Worm (Caenorhabditis elegans) whole organism, L4 larva: ENCODE results near the gene F20G2.6.

Source experiments
- F37D6.2 ChIP-seq: sonication (generic microtip); optimal IDR thresholded peaks from 2 replicates; lab custom pipeline; 2016; ENCODE audit warnings: mild to moderate bottlenecking, missing genetic modification characterization, missing compliant biosample characterization
- R02D3.7 ChIP-seq: fragments of 150-350 bp; sonication (generic microtip); optimal IDR thresholded peaks from 3 replicates; lab custom pipeline; 2014; ENCODE audit warnings: missing biosample characterization, missing genetic modification characterization
- ZK337.2 ChIP-seq: fragments of 200-800 bp; sonication (Bioruptor generic); IDR thresholded peaks from 2 replicates; pipeline ENCODE4 v1.3.6; 2022; ENCODE audit warnings: missing genetic modification reagents, missing genetic modification characterization, missing compliant biosample characterization
- ZK546.5 ChIP-seq, 2 experiments: sonication (generic microtip); optimal IDR thresholded peaks; 2 replicates each; lab custom pipeline; 2017; ENCODE audit warnings: missing biosample characterization in 2 of 2, missing genetic modification characterization in 2 of 2
- aha-1 ChIP-seq: fragments of 150-350 bp; peaks from one replicate; lab custom pipeline; 2014; ENCODE audit warnings: missing biosample characterization, missing genetic modification characterization
- ama-1 ChIP-seq: fragments of 150-350 bp; optimal IDR thresholded peaks from 2 replicates; lab custom pipeline; 2014; ENCODE audit warnings: inconsistent platforms, mixed read lengths
- arid-1 ChIP-seq: fragments of 200-800 bp; sonication (Bioruptor generic); conservative IDR thresholded peaks from 2 replicates; pipeline ENCODE4 v1.3.6; 2022; ENCODE audit warnings: missing genetic modification reagents, missing genetic modification characterization, missing compliant biosample characterization
- ceh-20 ChIP-seq: fragments of 200-800 bp; sonication (Bioruptor generic); IDR thresholded peaks from 2 replicates; pipeline ENCODE4 v1.3.6; 2022; ENCODE audit warnings: missing genetic modification reagents, missing genetic modification characterization, missing compliant biosample characterization
- ceh-82 ChIP-seq: sonication (generic microtip); optimal IDR thresholded peaks from 2 replicates; lab custom pipeline; 2017; ENCODE audit warnings: missing biosample characterization, missing genetic modification characterization
- daf-16 ChIP-seq, 3 experiments: sonication (generic microtip); optimal IDR thresholded peaks; 2 replicates each; lab custom pipeline; 2016 to 2017; ENCODE audit warnings: missing genetic modification characterization in 3 of 3, missing genetic modification reagents in 3 of 3, mild to moderate bottlenecking in 2 of 3, missing compliant biosample characterization in 2 of 3, missing biosample characterization in 1 of 3, moderate library complexity in 1 of 3
- dmd-6 ChIP-seq: fragments of 200-800 bp; sonication (Bioruptor generic); IDR thresholded peaks from 2 replicates; pipeline ENCODE4 v1.3.6; 2022; ENCODE audit warnings: missing genetic modification reagents, missing genetic modification characterization, missing compliant biosample characterization
- duxl-1 ChIP-seq: sonication (generic microtip); optimal IDR thresholded peaks from 2 replicates; lab custom pipeline; 2016; ENCODE audit warnings: mild to moderate bottlenecking, missing genetic modification characterization, moderate library complexity, missing compliant biosample characterization; ENCODE audit not compliant: poor library complexity
- dve-1 ChIP-seq: sonication (generic microtip); optimal IDR thresholded peaks from 2 replicates; lab custom pipeline; 2017; ENCODE audit warnings: antibody characterized with exemption, mild to moderate bottlenecking, missing genetic modification characterization, missing compliant biosample characterization; ENCODE audit not compliant: insufficient read depth
- egl-43 ChIP-seq: fragments of 200-800 bp; sonication (Bioruptor generic); IDR thresholded peaks from 2 replicates; pipeline ENCODE4 v1.3.6; 2022; ENCODE audit warnings: missing genetic modification reagents, missing genetic modification characterization, missing compliant biosample characterization
- fkh-10 ChIP-seq: fragments of 150-350 bp; optimal IDR thresholded peaks from 2 replicates; lab custom pipeline; 2014; ENCODE audit warnings: missing biosample characterization, missing genetic modification reagents, missing genetic modification characterization
- hlh-30 ChIP-seq: sonication (generic microtip); optimal IDR thresholded peaks from 2 replicates; lab custom pipeline; 2017; ENCODE audit warnings: antibody characterized with exemption, mild to moderate bottlenecking, missing genetic modification characterization, missing compliant biosample characterization; ENCODE audit not compliant: insufficient read depth
- jun-1 ChIP-seq: fragments of 150-350 bp; optimal IDR thresholded peaks from 2 replicates; lab custom pipeline; 2014; ENCODE audit warnings: missing biosample characterization, missing genetic modification reagents, missing genetic modification characterization
- lin-13 ChIP-seq: fragments of 150-350 bp; optimal IDR thresholded peaks from 2 replicates; lab custom pipeline; 2014; ENCODE audit warnings: missing biosample characterization, missing genetic modification reagents, missing genetic modification characterization
- lir-3 ChIP-seq: sonication (generic microtip); optimal IDR thresholded peaks from 2 replicates; lab custom pipeline; 2016; ENCODE audit warnings: mild to moderate bottlenecking, missing genetic modification characterization, missing compliant biosample characterization
- madf-9 ChIP-seq: fragments of 200-800 bp; sonication (Bioruptor generic); conservative IDR thresholded peaks from 2 replicates; pipeline ENCODE4 v1.3.6; 2022; ENCODE audit warnings: missing genetic modification reagents, missing genetic modification characterization, missing compliant biosample characterization
- mdl-1 ChIP-seq, 2 experiments: fragments of 150-350 bp in 1 of 2; sonication (generic microtip) in 1 of 2; optimal IDR thresholded peaks; 2 replicates each; lab custom pipeline; 2014 to 2017; ENCODE audit warnings: missing biosample characterization in 2 of 2, missing genetic modification characterization in 2 of 2
- mep-1 ChIP-seq: fragments of 150-350 bp; sonication (generic microtip); optimal IDR thresholded peaks from 3 replicates; lab custom pipeline; 2014; ENCODE audit warnings: missing biosample characterization, missing genetic modification characterization
- mes-2 ChIP-seq: sonication (generic microtip); optimal IDR thresholded peaks from 2 replicates; lab custom pipeline; 2016; ENCODE audit warnings: missing genotype, mild to moderate bottlenecking, missing genetic modification characterization, missing compliant biosample characterization; ENCODE audit not compliant: poor library complexity, severe bottlenecking
- mxl-3 ChIP-seq: fragments of 200-800 bp; sonication (Bioruptor generic); optimal IDR thresholded peaks from 2 replicates; lab custom pipeline; 2018; ENCODE audit warnings: mild to moderate bottlenecking, missing genetic modification characterization, missing compliant biosample characterization
- nhr-10 ChIP-seq: fragments of 150-350 bp; optimal IDR thresholded peaks from 2 replicates; lab custom pipeline; 2014; ENCODE audit warnings: missing biosample characterization, missing genetic modification characterization
- nhr-11 ChIP-seq: fragments of 150-350 bp; optimal IDR thresholded peaks from 2 replicates; lab custom pipeline; 2014; ENCODE audit warnings: missing biosample characterization, missing genetic modification characterization
- nhr-111 ChIP-seq: fragments of 200-800 bp; sonication (Bioruptor generic); optimal IDR thresholded peaks from 2 replicates; lab custom pipeline; 2018; ENCODE audit warnings: mild to moderate bottlenecking, missing genetic modification characterization, missing compliant biosample characterization
- nhr-25 ChIP-seq: sonication (generic microtip); optimal IDR thresholded peaks from 2 replicates; lab custom pipeline; 2017; ENCODE audit warnings: missing genetic modification characterization, mild to moderate bottlenecking, missing compliant biosample characterization, antibody characterized with exemption, moderate library complexity, borderline replicate concordance; ENCODE audit not compliant: insufficient read depth
- nhr-41 ChIP-seq: fragments of 200-800 bp; sonication (Bioruptor generic); IDR thresholded peaks from 2 replicates; pipeline ENCODE4 v1.3.6; 2022; ENCODE audit warnings: missing genetic modification reagents, missing genetic modification characterization, missing compliant biosample characterization
- nhr-6 ChIP-seq: fragments of 150-350 bp; optimal IDR thresholded peaks from 2 replicates; lab custom pipeline; 2014; ENCODE audit warnings: missing biosample characterization, missing genetic modification characterization
- nhr-77 ChIP-seq: fragments of 150-350 bp; optimal IDR thresholded peaks from 2 replicates; lab custom pipeline; 2014; ENCODE audit warnings: missing biosample characterization, missing genetic modification characterization
- pha-4 ChIP-seq, 2 experiments: fragments of 150-350 bp in 1 of 2; fragments of 200-800 bp in 1 of 2; sonication (Bioruptor generic) in 1 of 2; IDR thresholded peaks in 1 of 2; optimal IDR thresholded peaks in 1 of 2; 2 replicates each; pipeline versions ENCODE4 v1.3.6 to Lab custom; 2014 to 2022; ENCODE audit warnings: missing genetic modification characterization in 2 of 2, missing genetic modification reagents in 2 of 2, missing biosample characterization in 1 of 2, missing compliant biosample characterization in 1 of 2
- pqm-1 ChIP-seq: sonication (generic microtip); optimal IDR thresholded peaks from 2 replicates; lab custom pipeline; 2017; ENCODE audit warnings: missing biosample characterization, missing genetic modification characterization
- saeg-2 ChIP-seq: fragments of 200-800 bp; sonication (Bioruptor generic); IDR thresholded peaks from 2 replicates; pipeline ENCODE4 v1.3.6; 2022; ENCODE audit warnings: missing genetic modification reagents, missing genetic modification characterization, missing compliant biosample characterization
- set-16 ChIP-seq: fragments of 200-800 bp; sonication (Bioruptor generic); IDR thresholded peaks from 2 replicates; pipeline ENCODE4 v1.3.6; 2022; ENCODE audit warnings: missing genetic modification reagents, missing genetic modification characterization, missing compliant biosample characterization
- snpc-1.2 ChIP-seq: fragments of 200-800 bp; sonication (Bioruptor generic); IDR thresholded peaks from 2 replicates; pipeline ENCODE4 v1.3.6; 2022; ENCODE audit warnings: missing genetic modification reagents, missing genetic modification characterization, missing compliant biosample characterization
- snpc-4 ChIP-seq: fragments of 150-350 bp; optimal IDR thresholded peaks from 2 replicates; lab custom pipeline; 2014; ENCODE audit warnings: missing biosample characterization, missing genetic modification characterization
- spr-1 ChIP-seq: sonication (generic microtip); optimal IDR thresholded peaks from 2 replicates; lab custom pipeline; 2016; ENCODE audit warnings: mild to moderate bottlenecking, missing genetic modification characterization, missing compliant biosample characterization
- unc-130 ChIP-seq: sonication (generic microtip); optimal IDR thresholded peaks from 2 replicates; lab custom pipeline; 2016; ENCODE audit warnings: missing genetic modification reagents, missing genetic modification characterization, missing compliant biosample characterization
- unc-39 ChIP-seq: sonication (generic microtip); optimal IDR thresholded peaks from 2 replicates; lab custom pipeline; 2017; ENCODE audit warnings: missing biosample characterization, missing genetic modification characterization
- vab-7 ChIP-seq: fragments of 200-800 bp; sonication (Bioruptor generic); IDR thresholded peaks from 2 replicates; pipeline ENCODE4 v1.3.6; 2022; ENCODE audit warnings: missing genetic modification reagents, missing genetic modification characterization, missing compliant biosample characterization
- zag-1 ChIP-seq: fragments of 150-350 bp; optimal IDR thresholded peaks from 2 replicates; lab custom pipeline; 2014; ENCODE audit warnings: missing biosample characterization, missing genetic modification characterization
- zfp-3 ChIP-seq: fragments of 200-800 bp; sonication (Bioruptor generic); conservative IDR thresholded peaks from 2 replicates; pipeline ENCODE4 v1.3.6; 2022; ENCODE audit warnings: missing genetic modification reagents, missing genetic modification characterization, missing compliant biosample characterization

Gene F20G2.6

DNA sequence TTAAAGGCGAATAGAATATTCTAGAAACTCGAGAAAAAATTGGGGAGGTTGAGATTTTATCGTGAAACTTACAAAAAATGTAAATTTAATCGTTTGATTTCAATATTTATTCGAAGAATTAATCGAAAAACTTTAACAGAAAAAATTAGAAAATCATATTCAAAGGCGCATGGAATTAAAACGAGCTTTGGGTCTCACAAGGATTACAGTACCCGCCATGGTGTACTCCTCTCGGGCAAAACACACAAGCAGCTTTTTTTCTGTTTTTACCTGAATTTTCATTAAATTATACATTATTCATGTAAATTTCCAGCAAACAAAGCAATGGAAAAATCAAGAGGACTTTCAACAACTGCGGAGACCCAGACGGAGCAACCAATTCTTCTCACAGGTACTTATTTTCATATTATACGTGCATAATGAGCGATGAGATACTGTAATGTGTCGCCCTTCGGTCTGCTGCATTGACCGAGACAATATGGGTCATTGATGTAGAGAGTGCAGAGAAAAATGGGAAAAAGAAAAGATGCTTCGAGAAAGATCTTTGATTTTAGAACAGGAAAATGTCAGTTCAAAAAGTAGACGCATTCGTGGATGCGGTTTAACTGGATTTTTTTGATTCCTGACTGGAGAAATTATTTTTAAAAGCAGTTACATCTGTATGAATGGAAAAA, 24.5 kb downstream of the F20G2.6 start, which contains the start of the genes F53C11.4 and F53C11.5 (continued):
- no peak for TF ChIP-seq pha-4 (GFP tag; IDR thresholded peaks at IDR 0.05; lab: Robert Waterston, UW)
- no peak for TF ChIP-seq pha-4 (tag; optimal IDR thresholded peaks at IDR 0.05; lab: Kevin White, UChicago)
- TF ChIP-seq vab-7: no peak
- TF ChIP-seq dmd-6: peak; percentile 69
- TF ChIP-seq hlh-30 (tag; lab: Kevin White, UChicago): peak; percentile 16
- TF ChIP-seq, all 104 proteins: peak for 20

DNA sequence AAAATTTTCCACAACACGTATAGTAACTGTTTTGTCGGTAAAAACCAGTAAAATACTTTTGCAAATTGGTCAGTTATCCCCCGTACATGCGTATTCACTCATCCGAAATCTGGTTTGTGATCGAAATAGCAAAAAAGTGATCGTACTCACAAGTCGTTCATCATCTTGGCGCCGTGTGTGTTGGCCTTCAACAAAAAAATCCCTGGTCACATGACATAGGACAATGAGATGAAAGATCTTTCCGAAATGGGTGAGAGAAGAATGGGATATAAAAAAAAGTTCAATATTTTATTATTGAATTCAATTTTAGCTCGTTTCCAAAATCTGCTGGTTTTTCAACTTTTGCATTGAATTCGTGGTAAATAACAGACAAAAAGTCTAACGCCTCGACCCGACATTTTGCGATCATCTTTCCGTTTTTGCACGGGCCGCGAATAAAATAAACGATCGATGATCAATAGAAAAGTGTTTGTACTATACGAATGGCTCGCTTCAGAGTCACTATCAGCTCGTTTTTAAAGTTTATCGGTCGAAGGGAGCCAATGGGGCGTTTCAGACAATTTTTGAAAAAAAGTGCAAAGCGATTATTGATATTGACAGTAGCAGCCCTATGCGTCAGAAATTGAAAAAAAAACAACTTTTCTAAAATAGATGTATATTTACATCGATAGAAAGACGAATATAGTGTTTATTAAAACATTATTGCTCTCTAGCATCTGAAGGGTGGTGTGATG, 25.2 kb downstream of the F20G2.6 start:
- TF ChIP-seq aha-1 (tag; lab: Kevin White, UChicago) (peak; percentile 51), daf-16 (GFP tag; optimal IDR thresholded peaks at IDR 0.05; lab: Kevin White, UChicago) (no peak), daf-16 (tag; optimal IDR thresholded peaks at IDR 0.05; lab: Kevin White, UChicago) (peak; percentile 85), dve-1 (tag; lab: Kevin White, UChicago) (peak; percentile 68), hlh-30 (tag; lab: Kevin White, UChicago) (peak; percentile 82), unc-39 (tag; lab: Kevin White, UChicago) (no peak), arid-1 (GFP tag; lab: Robert Waterston, UW) (0 out of 2 replicates have a peak, but pooled peaks have one; percentile 14), snpc-1.2 (no peak), mep-1 (tag; lab: Kevin White, UChicago) (peak; percentile 25), zfp-3 (no peak), egl-43 (GFP tag; lab: Robert Waterston, UW) (no peak), pqm-1 (tag; lab: Kevin White, UChicago) (peak; percentile 56), saeg-2 (no peak), nhr-25 (tag; lab: Kevin White, UChicago) (no peak), nhr-11 (tag; lab: Kevin White, UChicago) (peak; percentile 15), duxl-1 (tag; lab: Kevin White, UChicago) (no peak), dmd-6 (peak; percentile 29; the same call in 1 of the 2 replicates), madf-9 (GFP tag; lab: Robert Waterston, UW) (no peak), ZK337.2 (GFP tag; lab: Robert Waterston, UW) (no peak), ceh-82 (tag; lab: Kevin White, UChicago) (no peak), snpc-4 (tag; lab: Kevin White, UChicago) (no peak), nhr-41 (GFP tag; lab: Robert Waterston, UW) (no peak), lin-13 (GFP tag; lab: Kevin White, UChicago) (no peak), mes-2 (tag; lab: Kevin White, UChicago) (peak; percentile 1), nhr-10 (tag; lab: Kevin White, UChicago) (no peak), fkh-10 (GFP tag; lab: Kevin White, UChicago) (no peak), zag-1 (no peak), unc-130 (GFP tag; lab: Kevin White, UChicago) (no peak), mdl-1 (tag; optimal IDR thresholded peaks at IDR 0.05; lab: Kevin White, UChicago) (peak in 1 of 2 experiments; percentile 1), pha-4 (GFP tag; IDR thresholded peaks at IDR 0.05; lab: Robert Waterston, UW) (no peak), pha-4 (tag; optimal IDR thresholded peaks at IDR 0.05; lab: Kevin White, UChicago) (peak; percentile 2), nhr-111 (GFP tag; lab: Kevin White, UChicago) (no peak)

DNA sequence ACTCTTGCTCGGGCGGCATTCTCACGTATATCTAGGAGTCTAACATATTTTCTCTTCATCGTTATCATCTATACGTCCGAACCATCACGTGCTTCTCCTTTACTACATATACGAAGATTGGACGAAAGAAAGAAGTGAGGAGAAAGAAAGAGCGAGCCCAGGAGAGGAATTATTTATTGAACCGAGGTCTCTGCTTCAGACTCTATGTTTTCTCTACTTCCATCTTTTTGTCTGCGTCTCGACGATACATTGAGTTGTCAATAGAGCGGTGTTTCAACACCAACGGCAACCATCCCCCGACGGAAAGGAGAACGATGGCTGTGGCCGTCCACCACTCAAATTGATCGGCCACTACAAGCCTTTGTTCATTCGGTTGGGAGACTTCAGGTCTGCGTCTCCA, 26.5 kb downstream of the F20G2.6 start:
- TF ChIP-seq ZK546.5 (tag; optimal IDR thresholded peaks at IDR 0.05; lab: Kevin White, UChicago) (no peak), jun-1 (tag; lab: Kevin White, UChicago) (no peak), unc-130 (GFP tag; lab: Kevin White, UChicago) (no peak), lir-3 (tag; lab: Kevin White, UChicago) (no peak), ama-1 (lab: Kevin White, UChicago) (peak; percentile 72), F37D6.2 (tag; lab: Kevin White, UChicago) (peak; percentile 9), set-16 (peak; percentile 35; the same call in 1 of the 2 replicates), R02D3.7 (tag; lab: Kevin White, UChicago) (no peak), nhr-6 (peak; percentile 99), spr-1 (tag; lab: Kevin White, UChicago) (peak; percentile 15), ceh-20 (GFP tag; lab: Robert Waterston, UW) (peak; percentile 82), nhr-77 (tag; lab: Kevin White, UChicago) (peak; percentile 94), aha-1 (tag; lab: Kevin White, UChicago) (peak; percentile 91), madf-9 (GFP tag; lab: Robert Waterston, UW) (peak; percentile 39; the same call in 1 of the 2 replicates), ceh-82 (tag; lab: Kevin White, UChicago) (no peak), mxl-3 (GFP tag; lab: Kevin White, UChicago) (peak; percentile 63)
